Fruit fly (Drosophila melanogaster): ENCODE measurements around the gene gudu.

Gene gudu

DNA sequence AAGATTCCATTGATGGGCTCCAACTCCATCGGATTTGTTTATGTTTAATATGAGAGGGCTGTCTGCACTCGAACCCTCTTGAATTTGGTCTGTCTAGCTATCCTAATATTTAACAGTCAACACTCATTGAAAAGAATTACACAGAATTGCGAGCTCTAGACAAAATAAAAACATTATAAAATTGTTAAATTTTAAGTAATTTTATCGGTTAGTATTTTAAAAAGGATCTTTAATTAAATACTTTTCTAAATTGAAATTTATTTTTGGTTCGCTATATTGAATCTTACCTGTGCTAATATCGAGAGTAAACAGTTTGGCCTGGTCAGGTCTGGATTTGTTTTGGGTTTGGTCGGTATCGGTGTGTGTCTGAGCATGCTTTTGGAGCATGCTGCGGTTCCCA, 13.3 kb downstream of the gudu start (continued):
- TF ChIP-seq kay (GFP tag; optimal IDR thresholded peaks at IDR 0.05) (no peak), CG8089 (GFP tag; optimal IDR thresholded peaks at IDR 0.05) (peak; percentile 3), Vsx1 (GFP tag; optimal IDR thresholded peaks at IDR 0.05) (peak; percentile 4), Fer3 (tag; optimal IDR thresholded peaks at IDR 0.05) (peak; percentile 80), emc (GFP tag; optimal IDR thresholded peaks at IDR 0.05) (no peak), slp2 (GFP tag; optimal IDR thresholded peaks at IDR 0.05) (no peak), Stat92E (GFP tag; optimal IDR thresholded peaks at IDR 0.05) (no peak), nau (GFP tag; optimal IDR thresholded peaks at IDR 0.05) (no peak), dysf (GFP tag; IDR thresholded peaks at IDR 0.05) (peak; percentile 87), croc (GFP tag; conservative IDR thresholded peaks at IDR 0.05) (0 out of 3 replicates have a peak, but pooled peaks have one; percentile 23), da (GFP tag; optimal IDR thresholded peaks at IDR 0.05) (no peak), CG11398 (GFP tag; optimal IDR thresholded peaks at IDR 0.05) (no peak), ewg (GFP tag; optimal IDR thresholded peaks at IDR 0.05) (peak; percentile 8), fru (optimal IDR thresholded peaks at IDR 0.05) (no peak), phol (tag; optimal IDR thresholded peaks at IDR 0.05) (peak; percentile 65), CG8281 (tag; optimal IDR thresholded peaks at IDR 0.05) (peak; percentile 7), Gsc (GFP tag; IDR thresholded peaks at IDR 0.05) (no peak), Deaf1 (tag; optimal IDR thresholded peaks at IDR 0.05) (peak; percentile 63), al (GFP tag; IDR thresholded peaks at IDR 0.05) (peak; percentile 47; the same call in 1 of the 2 replicates), Max (GFP tag; optimal IDR thresholded peaks at IDR 0.05) (peak; percentile 66), zfh1 (GFP tag; IDR thresholded peaks at IDR 0.05) (peak; percentile 77; the same call in 2 of the 3 replicates), az2 (GFP tag; optimal IDR thresholded peaks at IDR 0.05) (peak; percentile 67), pros (GFP tag; optimal IDR thresholded peaks at IDR 0.05) (no peak), CG7839 (tag; optimal IDR thresholded peaks at IDR 0.05) (peak; percentile 87), CG13287 (GFP tag; IDR thresholded peaks at IDR 0.05; ENCODE audit: partially characterized antibody) (no peak), CG15601 (tag; optimal IDR thresholded peaks at IDR 0.05) (peak; percentile 51), wdn (GFP tag; IDR thresholded peaks at IDR 0.05) (peak; percentile 68), Atf6 (GFP tag; IDR thresholded peaks at IDR 0.05) (peak; percentile 76), dimm (GFP tag; IDR thresholded peaks at IDR 0.05) (peak; percentile 37; the same call in 1 of the 2 replicates), CG10431 (GFP tag; optimal IDR thresholded peaks at IDR 0.05) (peak; percentile 2), CG6272 (GFP tag; IDR thresholded peaks at IDR 0.05) (peak; percentile 33), ab (GFP tag; optimal IDR thresholded peaks at IDR 0.05) (no peak), CG4820 (GFP tag; optimal IDR thresholded peaks at IDR 0.05) (peak; percentile 54), luna (GFP tag; optimal IDR thresholded peaks at IDR 0.05) (no peak), chif (GFP tag; optimal IDR thresholded peaks at IDR 0.05) (peak; percentile 40 to 42), trh (GFP tag; optimal IDR thresholded peaks at IDR 0.05) (peak; percentile 20), CG7963 (GFP tag; IDR thresholded peaks at IDR 0.05; ENCODE audit: partially characterized antibody) (no peak), Ets65A (GFP tag) (no peak), D (optimal IDR thresholded peaks at IDR 0.05) (no peak), D (GFP tag; optimal IDR thresholded peaks at IDR 0.05) (peak; percentile 16)

DNA sequence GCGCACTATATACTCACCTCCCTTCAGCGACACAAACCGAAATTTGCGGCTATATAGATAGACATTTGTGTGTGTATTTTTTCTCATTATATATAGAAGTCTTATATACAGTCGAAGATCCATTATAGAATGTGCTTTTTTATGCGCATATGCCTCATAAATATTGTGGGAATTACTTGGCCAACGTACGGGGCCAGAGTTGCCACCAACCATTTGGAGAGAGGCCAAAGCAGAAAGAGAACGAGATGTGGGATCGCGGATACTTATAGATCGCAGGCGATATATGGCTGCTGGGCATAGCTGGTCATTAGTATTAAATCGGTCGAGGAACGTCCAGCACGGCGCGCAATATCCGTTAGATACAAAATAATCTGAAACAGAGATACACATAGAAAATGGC, 16.6 kb downstream of the gudu start, which contains the start of gene CG5177:
TSS of gene CG5177 (plus strand) at position 305 of the 400 bp plus-strand sequence.
- TF ChIP-seq cg (GFP tag; optimal IDR thresholded peaks at IDR 0.05): peak; percentile 20
- no peak for TF ChIP-seq CG2678 (tag; optimal IDR thresholded peaks at IDR 0.05)
- peak; percentile 52 for TF ChIP-seq sens (GFP tag)
- peak; percentile 27 for TF ChIP-seq stwl (tag; optimal IDR thresholded peaks at IDR 0.05)
- peak; percentile 41 for TF ChIP-seq Med (GFP tag)
- TF ChIP-seq CG10543 (GFP tag; optimal IDR thresholded peaks at IDR 0.05): peak; percentile 61
- TF ChIP-seq CG12769 (tag; optimal IDR thresholded peaks at IDR 0.05): peak; percentile 13
- TF ChIP-seq sd (tag; optimal IDR thresholded peaks at IDR 0.05): peak; percentile 79
- TF ChIP-seq lab (GFP tag; optimal IDR thresholded peaks at IDR 0.05): no peak

Data from whole organism, embryonic.